Fruit fly (Drosophila melanogaster): ENCODE results near the gene Fuca.

Gene Fuca

DNA sequence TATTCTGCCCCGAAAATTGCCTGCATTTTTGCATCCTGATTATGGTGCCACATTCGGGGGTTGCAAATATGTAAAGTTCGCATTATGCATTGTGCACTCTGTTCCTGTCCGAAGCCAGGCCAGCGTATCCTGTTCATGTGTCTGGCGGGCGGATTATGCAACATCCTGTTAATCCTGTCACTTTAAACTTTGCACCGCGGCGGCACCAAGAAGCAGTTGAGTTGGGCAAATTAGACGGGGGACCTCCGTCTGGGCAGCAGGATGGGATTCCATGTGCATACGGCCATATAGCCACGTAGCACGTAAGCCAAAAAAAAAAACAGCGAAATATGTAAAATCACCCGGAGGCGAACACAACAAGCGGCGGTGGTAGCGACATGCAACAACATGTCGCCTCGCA lies 33.0 kb downstream of the Fuca start:
- TF ChIP-seq chm (GFP tag; IDR thresholded peaks at IDR 0.05): peak; percentile 74; the same call in 1 of the 2 replicates
- TF ChIP-seq CG10654 (GFP tag; optimal IDR thresholded peaks at IDR 0.05): no peak
- peak; percentile 2 for TF ChIP-seq ash1 (GFP tag; optimal IDR thresholded peaks at IDR 0.05)
- peak; percentile 1 for TF ChIP-seq CG11398 (GFP tag; optimal IDR thresholded peaks at IDR 0.05)
- no peak for TF ChIP-seq chif (GFP tag; optimal IDR thresholded peaks at IDR 0.05)
- TF ChIP-seq onecut (GFP tag; IDR thresholded peaks at IDR 0.05): no peak
- TF ChIP-seq Med (GFP tag): peak; percentile 65
- peak in 1 of 2 experiments; percentile 24 for TF ChIP-seq Pdp1 (GFP tag; optimal IDR thresholded peaks at IDR 0.05)
- TF ChIP-seq p53 (GFP tag; optimal IDR thresholded peaks at IDR 0.05): peak; percentile 85
- no peak for TF ChIP-seq lola (GFP tag; optimal IDR thresholded peaks at IDR 0.05)
- no peak for TF ChIP-seq lov (optimal IDR thresholded peaks at IDR 0.05)
- TF ChIP-seq lov (GFP tag; IDR thresholded peaks at IDR 0.05): 0 out of 3 replicates have a peak, but pooled peaks have one; percentile 66
- TF ChIP-seq CG15479 (GFP tag; optimal IDR thresholded peaks at IDR 0.05): peak; percentile 35
- 0 out of 3 replicates have a peak, but pooled peaks have one; percentile 18 for TF ChIP-seq ci (GFP tag; IDR thresholded peaks at IDR 0.05)
- TF ChIP-seq Doc3 (GFP tag; IDR thresholded peaks at IDR 0.05; ENCODE audit: partially characterized antibody): no peak
- 0 out of 2 replicates have a peak, but pooled peaks have one; percentile 26 for TF ChIP-seq tna (GFP tag; IDR thresholded peaks at IDR 0.05; ENCODE audit: partially characterized antibody)
- 0 out of 3 replicates have a peak, but pooled peaks have one; percentile 20 for TF ChIP-seq H15 (GFP tag; IDR thresholded peaks at IDR 0.05)

- TF ChIP-seq CG2199 (GFP tag; IDR thresholded peaks at IDR 0.05): peak; percentile 55; the same call in 2 of the 3 replicates
- TF ChIP-seq CG3281 (GFP tag; optimal IDR thresholded peaks at IDR 0.05): no peak
- no peak for TF ChIP-seq pzg (GFP tag; optimal IDR thresholded peaks at IDR 0.05)
- no peak for TF ChIP-seq MBD-R2 (GFP tag; IDR thresholded peaks at IDR 0.05)
- TF ChIP-seq CG11723 (GFP tag; optimal IDR thresholded peaks at IDR 0.05): no peak
- TF ChIP-seq CG15011 (GFP tag; optimal IDR thresholded peaks at IDR 0.05): no peak
- TF ChIP-seq Med (GFP tag): peak; percentile 73
- TF ChIP-seq chm (GFP tag; IDR thresholded peaks at IDR 0.05): peak; percentile 65
- no peak for TF ChIP-seq Ravus (GFP tag; IDR thresholded peaks at IDR 0.05)
These were observed 34.2 kb downstream of the Fuca start for dm6 chr3L:11488264-11488663.

DNA sequence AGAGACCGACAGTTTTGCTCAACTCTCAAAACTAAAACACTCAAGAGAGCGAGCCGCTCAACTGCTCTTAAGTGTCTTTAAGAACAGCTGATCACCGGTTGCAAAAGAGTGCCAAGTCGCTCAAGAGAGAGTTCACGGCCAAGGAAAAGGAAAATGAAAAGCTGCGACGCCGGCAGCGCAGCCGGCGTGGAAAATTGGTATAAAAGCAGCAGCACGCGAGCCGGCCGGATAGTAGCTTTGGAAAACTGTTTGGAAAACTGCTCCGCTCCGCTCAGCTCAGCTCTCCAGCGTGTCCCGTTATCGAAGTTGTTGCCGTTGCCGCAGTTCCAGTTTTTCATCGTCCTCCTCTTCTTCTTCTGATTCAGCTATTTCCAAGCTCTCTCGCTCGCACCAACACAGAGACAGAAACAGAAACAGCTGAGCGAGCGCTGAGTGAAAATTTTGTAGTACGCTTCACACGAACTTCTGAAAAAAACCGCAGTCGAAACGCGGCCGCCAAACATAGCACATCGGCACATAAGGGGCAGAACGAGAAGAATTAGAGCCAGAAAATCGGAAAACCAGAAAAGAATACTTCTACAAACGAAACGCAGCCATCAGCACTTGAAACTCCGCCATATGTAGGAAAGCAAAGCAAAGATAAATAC lies 35.1 kb downstream of the Fuca start, which contains the start of gene chrb:
TSS of gene chrb (plus strand) at position 224 of the 647 bp plus-strand sequence.
- TF ChIP-seq zen2 (GFP tag; IDR thresholded peaks at IDR 0.05; ENCODE audit: partially characterized antibody) (peak; percentile 84), Antp (GFP tag; optimal IDR thresholded peaks at IDR 0.05) (peak; percentile 58), CG7963 (GFP tag; IDR thresholded peaks at IDR 0.05; ENCODE audit: partially characterized antibody) (0 out of 3 replicates have a peak, but pooled peaks have one; percentile 38), tio (GFP tag; optimal IDR thresholded peaks at IDR 0.05) (no peak), gro (GFP tag; optimal IDR thresholded peaks at IDR 0.05) (peak; percentile 10), CG1647 (GFP tag; optimal IDR thresholded peaks at IDR 0.05) (no peak), vfl (GFP tag; optimal IDR thresholded peaks at IDR 0.05) (peak; percentile 21), CG8089 (GFP tag; optimal IDR thresholded peaks at IDR 0.05) (peak; percentile 35), amos (GFP tag; IDR thresholded peaks at IDR 0.05; ENCODE audit: partially characterized antibody) (peak; percentile 49; the same call in 1 of the 2 replicates), ap (GFP tag; IDR thresholded peaks at IDR 0.05) (no peak), B-H1 (GFP tag; IDR thresholded peaks at IDR 0.05) (no peak), CoRest (tag; optimal IDR thresholded peaks at IDR 0.05) (no peak), CG3407 (GFP tag; optimal IDR thresholded peaks at IDR 0.05) (peak; percentile 87), CG9876 (GFP tag; optimal IDR thresholded peaks at IDR 0.05) (peak; percentile 47), gsb-n (tag; optimal IDR thresholded peaks at IDR 0.05) (peak; percentile 69), en (GFP tag; optimal IDR thresholded peaks at IDR 0.05) (no peak), kah (GFP tag; optimal IDR thresholded peaks at IDR 0.05) (peak; percentile 62), Hsf (GFP tag; optimal IDR thresholded peaks at IDR 0.05) (peak; percentile 14), klu (GFP tag; IDR thresholded peaks at IDR 0.05) (no peak), CG8281 (tag; optimal IDR thresholded peaks at IDR 0.05) (no peak), CG11247 (GFP tag; IDR thresholded peaks at IDR 0.05) (peak; percentile 39; the same call in 1 of the 2 replicates), Doc3 (GFP tag; IDR thresholded peaks at IDR 0.05; ENCODE audit: partially characterized antibody) (peak; percentile 51; the same call in 1 of the 3 replicates), bcd (GFP tag; optimal IDR thresholded peaks at IDR 0.05) (peak; percentile 3), pnt (GFP tag; optimal IDR thresholded peaks at IDR 0.05) (peak; percentile 21)
